Fruit fly (Drosophila melanogaster): ENCODE data around the gene CG11929.

CG11929 gene

dm6 chr2L:4734358-4734757, 51.9 kb downstream of the CG11929 start, which contains the start of gene CG15631:
CG15631 (minus strand) TSS chr2L:4734458.
- no peak for TF ChIP-seq CG17801 (GFP tag; optimal IDR thresholded peaks at IDR 0.05; ENCODE audit: partially characterized antibody)
